Worm (Caenorhabditis elegans) whole organism, midembryonic: ENCODE data around the gene asp-16.
"Not testable (repeated sequence)": the region's sequence is repeated elsewhere in the genome, so short reads cannot be mapped to it uniquely, and the experiment has no call there.

Experiments used
- T22C8.4 ChIP-seq: fragments of 200-800 bp; sonication (Bioruptor generic); IDR thresholded peaks from 2 replicates; pipeline ENCODE4 v1.3.6; 2022; ENCODE audit warnings: missing genetic modification characterization, missing compliant biosample characterization
- cog-1 ChIP-seq: sonication (generic microtip); optimal IDR thresholded peaks from 2 replicates; lab custom pipeline; 2016; ENCODE audit warnings: missing genetic modification characterization, missing compliant biosample characterization
- flt-1 ChIP-seq: fragments of 200-800 bp; sonication (Bioruptor generic); IDR thresholded peaks from 2 replicates; pipeline ENCODE4 v1.3.6; 2022; ENCODE audit warnings: missing genetic modification characterization, missing compliant biosample characterization
- klf-2 ChIP-seq: fragments of 200-800 bp; sonication (Bioruptor generic); conservative IDR thresholded peaks from 2 replicates; pipeline ENCODE4 v1.3.6; 2022; ENCODE audit warnings: missing genetic modification reagents, missing genetic modification characterization, missing compliant biosample characterization
- med-1 ChIP-seq: sonication (generic microtip); optimal IDR thresholded peaks from 2 replicates; lab custom pipeline; 2017; ENCODE audit warnings: missing genetic modification characterization, mild to moderate bottlenecking, missing compliant biosample characterization, antibody characterized with exemption, missing genetic modification reagents; ENCODE audit not compliant: insufficient read depth
- ref-1 ChIP-seq: fragments of 200-800 bp; sonication (Bioruptor generic); conservative IDR thresholded peaks from 2 replicates; pipeline ENCODE4 v1.3.6; 2022; ENCODE audit warnings: missing genetic modification reagents, missing genetic modification characterization, missing compliant biosample characterization
- tab-1 ChIP-seq: fragments of 200-800 bp; sonication (Bioruptor generic); IDR thresholded peaks from 2 replicates; pipeline ENCODE4 v1.3.6; 2022; ENCODE audit warnings: missing genetic modification characterization, missing compliant biosample characterization
- ztf-23 ChIP-seq: fragments of 200-800 bp; sonication (Bioruptor generic); IDR thresholded peaks from 2 replicates; pipeline ENCODE4 v1.3.6; 2022; ENCODE audit warnings: missing genetic modification reagents, missing genetic modification characterization, missing compliant biosample characterization
- ztf-29 ChIP-seq: fragments of 200-800 bp; sonication (Bioruptor generic); IDR thresholded peaks from 2 replicates; pipeline ENCODE4 v1.3.6; 2022; ENCODE audit warnings: missing genetic modification reagents, missing genetic modification characterization, missing compliant biosample characterization

The asp-16 gene

ce11 chrV:19044753-19045152 is 2.3 kb upstream of the asp-16 start, which contains the start of gene asp-15:
TSS of gene asp-15 (minus strand) at chrV:19044853.
- TF ChIP-seq flt-1 (GFP tag; lab: Robert Waterston, UW) (no peak), tab-1 (no peak), ztf-23 (no peak), ref-1 (GFP tag; lab: Robert Waterston, UW) (no peak), med-1 (GFP tag; lab: Kevin White, UChicago) (no peak), ztf-29 (no peak), klf-2 (no peak), cog-1 (tag; lab: Kevin White, UChicago) (no peak), T22C8.4 (GFP tag; lab: Robert Waterston, UW) (no peak)

- no peak for TF ChIP-seq ztf-23
- TF ChIP-seq flt-1 (GFP tag; lab: Robert Waterston, UW), result no peak
- no peak for TF ChIP-seq ztf-29
- TF ChIP-seq klf-2, result no peak
- no peak for TF ChIP-seq cog-1 (tag; lab: Kevin White, UChicago)
- TF ChIP-seq tab-1, result no peak
- no peak for TF ChIP-seq ref-1 (GFP tag; lab: Robert Waterston, UW)
- TF ChIP-seq T22C8.4 (GFP tag; lab: Robert Waterston, UW), result no peak
- no peak for TF ChIP-seq med-1 (GFP tag; lab: Kevin White, UChicago)
Observed at ce11 chrV:19037222-19037621, 5.2 kb downstream of the asp-16 start, which contains the start of gene asp-17. TSS of gene asp-17 (minus strand) at chrV:19037322.

ce11 chrV:19036061-19036460 is 6.3 kb downstream of the asp-16 start:
- peak; percentile 74 for TF ChIP-seq T22C8.4 (GFP tag; lab: Robert Waterston, UW)
- TF ChIP-seq med-1 (GFP tag; lab: Kevin White, UChicago), result no peak
- no peak for TF ChIP-seq tab-1
- no peak for TF ChIP-seq ref-1 (GFP tag; lab: Robert Waterston, UW)

ce11 chrV:19031456-19031855 is 10.9 kb downstream of the asp-16 start, which contains the start of gene Y39B6A.27:
TSS of gene Y39B6A.27 (plus strand) at chrV:19031756.
- TF ChIP-seq med-1 (GFP tag; lab: Kevin White, UChicago) (no peak), ztf-29 (no peak), ztf-23 (no peak), cog-1 (tag; lab: Kevin White, UChicago) (no peak), ref-1 (GFP tag; lab: Robert Waterston, UW) (no peak), tab-1 (no peak), T22C8.4 (GFP tag; lab: Robert Waterston, UW) (no peak), flt-1 (GFP tag; lab: Robert Waterston, UW) (no peak), klf-2 (no peak)

ce11 chrV:19027338-19027737 is 15.1 kb downstream of the asp-16 start:
- TF ChIP-seq T22C8.4 (GFP tag; lab: Robert Waterston, UW), result peak; percentile 91
- no peak for TF ChIP-seq med-1 (GFP tag; lab: Kevin White, UChicago)
- no peak for TF ChIP-seq cog-1 (tag; lab: Kevin White, UChicago)

- peak; percentile 82 for TF ChIP-seq T22C8.4 (GFP tag; lab: Robert Waterston, UW)
Observed at ce11 chrV:19026757-19027156, 15.6 kb downstream of the asp-16 start.

- no peak for TF ChIP-seq ztf-23
- TF ChIP-seq klf-2, result no peak
- TF ChIP-seq med-1 (GFP tag; lab: Kevin White, UChicago), result no peak
- no peak for TF ChIP-seq ref-1 (GFP tag; lab: Robert Waterston, UW)
- no peak for TF ChIP-seq flt-1 (GFP tag; lab: Robert Waterston, UW)
- no peak for TF ChIP-seq ztf-29
- TF ChIP-seq tab-1, result no peak
- TF ChIP-seq cog-1 (tag; lab: Kevin White, UChicago), result no peak
- no peak for TF ChIP-seq T22C8.4 (GFP tag; lab: Robert Waterston, UW)
Observed at ce11 chrV:19026163-19026562, 16.2 kb downstream of the asp-16 start, which contains the start of gene Y39B6A.25. TSS of gene Y39B6A.25 (plus strand) at chrV:19026463.

- TF ChIP-seq flt-1 (GFP tag; lab: Robert Waterston, UW), result no peak
- no peak for TF ChIP-seq ref-1 (GFP tag; lab: Robert Waterston, UW)
- TF ChIP-seq cog-1 (tag; lab: Kevin White, UChicago), result no peak
- TF ChIP-seq tab-1, result no peak
- TF ChIP-seq T22C8.4 (GFP tag; lab: Robert Waterston, UW), result no peak
- TF ChIP-seq ztf-23, result no peak
- TF ChIP-seq klf-2, result no peak
- TF ChIP-seq med-1 (GFP tag; lab: Kevin White, UChicago), result no peak
- no peak for TF ChIP-seq ztf-29
Observed at ce11 chrV:19024683-19025082, 17.7 kb downstream of the asp-16 start, which contains the start of gene Y39B6A.29. TSS of gene Y39B6A.29 (minus strand) at chrV:19024783.

ce11 chrV:19019239-19019638 is 23.2 kb downstream of the asp-16 start:
- TF ChIP-seq klf-2, result no peak
- TF ChIP-seq T22C8.4 (GFP tag; lab: Robert Waterston, UW), result peak; percentile 85

- peak; percentile 79 for TF ChIP-seq T22C8.4 (GFP tag; lab: Robert Waterston, UW)
Observed at ce11 chrV:19014940-19015339, 27.5 kb downstream of the asp-16 start.

- not testable (repeated sequence) for TF ChIP-seq klf-2; ztf-29; T22C8.4 (GFP tag; lab: Robert Waterston, UW)
Observed at ce11 chrV:19014273-19014672, 28.1 kb downstream of the asp-16 start, which contains the start of gene Y39B6A.30. TSS of gene Y39B6A.30 (plus strand) at chrV:19014573.
